Fruit fly (Drosophila melanogaster): Measurements from ENCODE around the gene CG10681.

Gene CG10681

DNA sequence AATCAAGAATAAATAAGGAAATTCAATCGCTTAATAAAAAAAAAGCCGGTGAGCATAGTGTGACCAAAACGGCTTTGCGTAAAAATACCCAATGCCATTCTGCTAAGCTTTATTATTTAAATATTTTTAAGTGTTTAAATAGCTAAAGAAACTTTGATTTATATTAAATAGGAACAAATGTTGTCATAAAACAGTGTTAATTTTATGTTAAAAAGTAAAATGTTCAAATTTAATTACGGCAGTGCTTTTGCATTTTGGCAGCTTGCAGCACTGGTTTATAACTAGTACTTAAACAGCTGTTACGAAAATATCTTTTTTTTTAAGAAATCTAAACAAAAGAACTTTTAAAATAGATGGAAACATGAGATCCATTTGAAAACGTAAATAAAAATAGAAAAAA is at the start of gene CG10681, which contains the start of gene CG10638:
Gene CG10681 (plus strand): TSS at position 265 of the 400 bp plus-strand sequence.
Gene CG10638 (minus strand): TSS at position 63 of the 400 bp plus-strand sequence.
- peak; percentile 8 for TF ChIP-seq Hr83 (GFP tag; optimal IDR thresholded peaks at IDR 0.05; ENCODE audit: poor library complexity, severe bottlenecking)
- TF ChIP-seq HLH106 (tag; optimal IDR thresholded peaks at IDR 0.05) = peak; percentile 47
- TF ChIP-seq Rel (GFP tag; optimal IDR thresholded peaks at IDR 0.05) = no peak
- TF ChIP-seq Rel (tag; optimal IDR thresholded peaks at IDR 0.05) = peak; percentile 55
- peak; percentile 41 for TF ChIP-seq CG32264 (GFP tag; optimal IDR thresholded peaks at IDR 0.05)
- TF ChIP-seq foxo (GFP tag; optimal IDR thresholded peaks at IDR 0.05) = peak in 1 of 2 experiments; percentile 68
- TF ChIP-seq woc (GFP tag; optimal IDR thresholded peaks at IDR 0.05) = peak; percentile 31
- no peak for TF ChIP-seq usp (GFP tag; optimal IDR thresholded peaks at IDR 0.05)
- peak; percentile 61 for TF ChIP-seq dsf (GFP tag; optimal IDR thresholded peaks at IDR 0.05; ENCODE audit: borderline replicate concordance)
- TF ChIP-seq brk (GFP tag; optimal IDR thresholded peaks at IDR 0.05) = no peak
- TF ChIP-seq psq (GFP tag; optimal IDR thresholded peaks at IDR 0.05) = peak; percentile 6
- no peak for TF ChIP-seq Dfd (GFP tag; optimal IDR thresholded peaks at IDR 0.05)
- TF ChIP-seq br (GFP tag; optimal IDR thresholded peaks at IDR 0.05) = peak; percentile 44
- peak; percentile 40 for TF ChIP-seq OdsH (GFP tag; optimal IDR thresholded peaks at IDR 0.05)
- TF ChIP-seq h (GFP tag; optimal IDR thresholded peaks at IDR 0.05) = peak; percentile 73
- no peak for TF ChIP-seq Vsx2 (GFP tag; optimal IDR thresholded peaks at IDR 0.05; ENCODE audit: partially characterized antibody)
- TF ChIP-seq rgr (GFP tag; optimal IDR thresholded peaks at IDR 0.05) = peak; percentile 65
- peak; percentile 79 for TF ChIP-seq Hnf4 (GFP tag; optimal IDR thresholded peaks at IDR 0.05)
- peak; percentile 1 for TF ChIP-seq Myc (optimal IDR thresholded peaks at IDR 0.05)
- peak; percentile 58 for TF ChIP-seq sv (GFP tag; optimal IDR thresholded peaks at IDR 0.05)
- TF ChIP-seq ey (GFP tag; optimal IDR thresholded peaks at IDR 0.05) = peak; percentile 40
- TF ChIP-seq jim (GFP tag; optimal IDR thresholded peaks at IDR 0.05) = no peak
- peak; percentile 59 for TF ChIP-seq fru (GFP tag; optimal IDR thresholded peaks at IDR 0.05)
- TF ChIP-seq Jra (GFP tag; optimal IDR thresholded peaks at IDR 0.05) = peak; percentile 77
- TF ChIP-seq CG9705 (GFP tag; optimal IDR thresholded peaks at IDR 0.05) = no peak
- peak; percentile 83 for TF ChIP-seq sage (GFP tag; optimal IDR thresholded peaks at IDR 0.05)
- peak; percentile 45 for TF ChIP-seq Sp1 (GFP tag; optimal IDR thresholded peaks at IDR 0.05)

DNA sequence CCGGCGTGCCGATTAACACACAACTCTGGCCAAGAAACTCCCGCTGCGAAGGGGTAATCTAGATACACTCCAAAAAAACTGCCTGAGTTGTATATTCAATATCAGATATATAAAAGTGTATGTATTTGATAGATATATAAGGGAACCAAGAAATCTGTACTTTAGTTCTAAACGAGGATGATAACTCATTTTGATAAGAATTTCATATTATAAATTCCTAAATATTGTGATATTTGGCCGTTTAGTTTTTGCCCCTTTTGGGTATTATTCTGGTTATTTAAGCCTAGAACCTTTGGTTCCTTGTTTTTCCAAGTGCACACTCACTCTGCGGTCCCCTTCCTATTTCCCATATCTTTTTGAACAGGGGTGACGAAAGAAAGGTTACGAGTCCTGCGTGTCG is 47.8 kb upstream of the CG10681 start:
- TF ChIP-seq HLH106 (tag; optimal IDR thresholded peaks at IDR 0.05) = no peak
- no peak for TF ChIP-seq psq (GFP tag; optimal IDR thresholded peaks at IDR 0.05)
- TF ChIP-seq h (GFP tag; optimal IDR thresholded peaks at IDR 0.05) = no peak
- TF ChIP-seq dsf (GFP tag; optimal IDR thresholded peaks at IDR 0.05; ENCODE audit: borderline replicate concordance) = no peak
- TF ChIP-seq dl (GFP tag; optimal IDR thresholded peaks at IDR 0.05; ENCODE audit: insufficient read depth in 1 of 2, partially characterized antibody in 2 of 2) = no peak
- no peak for TF ChIP-seq Hnf4 (GFP tag; optimal IDR thresholded peaks at IDR 0.05)
- no peak for TF ChIP-seq br (GFP tag; optimal IDR thresholded peaks at IDR 0.05)
- no peak for TF ChIP-seq sage (GFP tag; optimal IDR thresholded peaks at IDR 0.05)
- no peak for TF ChIP-seq dmrt93B (GFP tag; optimal IDR thresholded peaks at IDR 0.05)
- no peak for TF ChIP-seq tai (GFP tag; optimal IDR thresholded peaks at IDR 0.05)
- no peak for TF ChIP-seq jim (GFP tag; optimal IDR thresholded peaks at IDR 0.05)
- no peak for TF ChIP-seq brk (GFP tag; optimal IDR thresholded peaks at IDR 0.05)
- no peak for TF ChIP-seq fru (GFP tag; optimal IDR thresholded peaks at IDR 0.05)
- TF ChIP-seq CG32264 (GFP tag; optimal IDR thresholded peaks at IDR 0.05) = no peak
- TF ChIP-seq pan (optimal IDR thresholded peaks at IDR 0.05) = no peak
- TF ChIP-seq Hr78 (GFP tag; optimal IDR thresholded peaks at IDR 0.05) = no peak

DNA sequence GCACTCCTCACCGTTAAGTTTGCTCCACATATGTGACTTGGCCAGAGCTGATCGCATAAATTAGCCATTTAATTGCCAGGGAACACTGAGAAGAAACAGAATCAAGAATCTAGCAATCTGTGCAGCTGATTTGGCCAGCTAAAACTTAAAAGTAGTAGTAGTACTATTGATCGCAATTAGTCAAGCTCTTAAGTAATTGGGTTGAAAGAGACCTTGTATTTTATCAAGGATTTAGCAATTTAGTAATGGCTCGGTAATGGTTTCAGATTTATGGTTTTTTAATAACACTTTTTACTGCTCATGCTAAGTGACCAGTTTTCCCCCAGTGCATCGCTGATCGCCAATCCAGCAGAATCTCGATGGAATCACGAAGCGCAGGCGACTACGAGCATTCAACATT is 46.3 kb upstream of the CG10681 start:
- TF ChIP-seq Hnf4 (GFP tag; optimal IDR thresholded peaks at IDR 0.05) (no peak), Sp1 (GFP tag; optimal IDR thresholded peaks at IDR 0.05) (no peak), psq (GFP tag; optimal IDR thresholded peaks at IDR 0.05) (no peak), dmrt93B (GFP tag; optimal IDR thresholded peaks at IDR 0.05) (no peak), Dif (GFP tag; optimal IDR thresholded peaks at IDR 0.05; ENCODE audit: partially characterized antibody) (no peak), dl (GFP tag; optimal IDR thresholded peaks at IDR 0.05; ENCODE audit: insufficient read depth in 1 of 2, partially characterized antibody in 2 of 2) (no peak), Mio (GFP tag; optimal IDR thresholded peaks at IDR 0.05) (no peak), foxo (GFP tag; optimal IDR thresholded peaks at IDR 0.05) (no peak), pan (optimal IDR thresholded peaks at IDR 0.05) (no peak), h (GFP tag; optimal IDR thresholded peaks at IDR 0.05) (no peak), Hr78 (GFP tag; optimal IDR thresholded peaks at IDR 0.05) (no peak), fru (GFP tag; optimal IDR thresholded peaks at IDR 0.05) (no peak), sage (GFP tag; optimal IDR thresholded peaks at IDR 0.05) (no peak), CG32264 (GFP tag; optimal IDR thresholded peaks at IDR 0.05) (no peak), usp (GFP tag; optimal IDR thresholded peaks at IDR 0.05) (no peak), Jra (GFP tag; optimal IDR thresholded peaks at IDR 0.05) (no peak), rgr (GFP tag; optimal IDR thresholded peaks at IDR 0.05) (no peak)
